Worm (Caenorhabditis elegans) whole organism, dauer: ENCODE measurements around the gene pin-2.

Experiments used
- unc-62 ChIP-seq: sonication (generic microtip); optimal IDR thresholded peaks from 2 replicates; lab custom pipeline; 2017; ENCODE audit warnings: missing biosample characterization, missing genetic modification reagents, missing genetic modification characterization

pin-2 gene

DNA sequence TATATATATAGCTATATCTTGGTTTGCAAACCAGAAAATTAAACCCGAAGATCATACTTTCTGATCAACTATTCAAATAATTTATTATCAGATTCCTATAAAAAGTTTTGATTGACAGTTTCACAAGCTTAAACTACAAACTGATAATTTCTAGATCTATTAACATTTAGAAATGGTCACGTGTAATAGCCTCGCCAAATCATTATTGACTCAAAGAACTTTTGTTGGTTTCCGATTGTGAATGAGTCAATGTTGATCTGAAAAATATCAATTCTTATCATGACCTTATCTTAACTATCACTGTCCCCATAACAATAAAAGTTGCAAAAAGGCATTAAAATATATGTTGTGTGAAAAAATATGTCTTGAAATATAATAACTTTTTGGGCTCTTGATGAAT lies 48.5 kb downstream of the pin-2 start:
- no peak for TF ChIP-seq unc-62 (GFP tag; lab: Kevin White, UChicago)

DNA sequence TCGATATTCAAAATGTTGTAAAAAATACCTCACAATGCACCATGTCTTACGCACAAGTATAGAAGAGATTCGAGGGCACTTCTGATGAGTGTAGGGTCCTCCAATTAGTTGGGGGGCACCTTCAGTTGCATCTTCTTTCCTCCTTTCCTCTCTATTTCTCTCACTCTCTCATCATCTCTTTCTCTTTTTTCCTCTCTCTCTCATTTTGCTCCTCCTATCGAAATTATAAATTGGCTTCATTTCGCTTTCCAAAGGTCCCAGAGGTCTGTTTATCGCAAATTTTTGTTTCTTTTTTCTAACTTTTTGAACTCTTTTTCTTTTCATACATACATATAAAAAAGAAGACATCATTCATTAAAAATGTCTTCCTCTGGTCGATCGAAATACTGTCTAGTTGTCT lies 49.2 kb downstream of the pin-2 start:
- TF ChIP-seq unc-62 (GFP tag; lab: Kevin White, UChicago): no peak

DNA sequence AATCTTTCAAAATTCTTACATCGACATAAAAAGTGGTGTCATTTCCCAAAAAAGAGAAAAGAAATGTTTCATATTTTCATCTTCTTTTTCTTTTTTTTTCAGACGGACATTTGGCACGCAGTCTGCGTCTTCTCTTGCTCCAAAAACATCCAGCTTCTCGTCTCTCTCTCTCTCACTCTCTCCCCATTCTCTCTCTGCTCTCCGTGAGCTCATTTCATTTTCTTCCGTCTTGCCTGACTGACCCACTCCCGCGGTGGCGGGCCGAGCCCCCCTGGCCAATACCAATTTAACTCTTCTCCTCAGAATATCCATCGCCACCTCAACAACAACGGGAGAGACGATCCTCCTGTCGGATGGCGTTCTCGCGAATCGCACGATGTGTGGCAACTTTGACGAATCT lies 51.9 kb downstream of the pin-2 start, which contains the start of gene txt-19:
Gene txt-19, plus strand, starts transcription at position 304 of the 400 bp plus-strand sequence.
- TF ChIP-seq unc-62 (GFP tag; lab: Kevin White, UChicago): no peak
